Fruit fly (Drosophila melanogaster): ENCODE measurements around the gene Dna2.

Dna2 gene

DNA sequence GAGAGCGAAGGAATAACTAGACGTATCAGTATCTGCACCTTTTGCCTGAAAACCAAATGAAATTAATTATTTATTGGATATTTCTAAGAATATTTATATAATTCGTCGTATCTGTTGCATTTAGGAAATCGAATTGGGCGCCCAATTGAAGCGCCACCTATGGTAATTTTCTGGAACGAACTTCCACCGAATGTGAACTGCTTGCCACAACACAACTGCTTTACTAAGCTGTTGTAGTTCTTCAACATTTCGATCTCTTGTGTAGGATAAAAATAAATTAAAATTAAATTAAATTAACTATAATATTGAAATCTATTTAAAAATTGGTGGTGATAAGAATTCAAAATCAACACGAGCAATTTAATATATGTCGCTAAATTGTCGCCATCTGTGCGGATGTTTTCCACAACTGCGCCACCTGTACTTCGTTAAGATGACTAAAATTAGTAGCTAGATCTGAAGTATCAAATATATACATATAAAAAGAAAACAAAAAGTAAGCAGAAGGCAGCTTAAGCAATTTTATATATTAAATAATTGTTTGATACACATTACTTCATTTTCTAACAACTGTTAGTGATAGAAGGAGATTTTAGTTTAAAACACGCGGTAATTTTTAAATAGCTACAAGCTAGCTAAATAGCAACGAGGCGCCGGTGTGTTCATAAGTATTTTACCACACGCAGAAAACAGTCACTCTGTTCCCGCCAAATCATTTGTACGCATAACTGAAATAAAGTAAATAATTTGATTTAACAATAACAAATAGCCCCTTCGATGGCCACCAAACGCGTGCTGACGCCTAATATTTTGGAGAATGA lies at the start of gene Dna2 (continued):
- TF ChIP-seq CG11456 (GFP tag; IDR thresholded peaks at IDR 0.05) (no peak), B-H2 (GFP tag; optimal IDR thresholded peaks at IDR 0.05) (no peak), org-1 (GFP tag; optimal IDR thresholded peaks at IDR 0.05) (no peak), Max (GFP tag; optimal IDR thresholded peaks at IDR 0.05) (no peak), slbo (GFP tag; IDR thresholded peaks at IDR 0.05) (peak; percentile 65), lmd (GFP tag; IDR thresholded peaks at IDR 0.05) (no peak; the same call in 1 of the 2 replicates), Hr3 (GFP tag; optimal IDR thresholded peaks at IDR 0.05) (peak; percentile 23), CG1602 (GFP tag; optimal IDR thresholded peaks at IDR 0.05) (peak; percentile 24), CG17829 (tag; optimal IDR thresholded peaks at IDR 0.05) (peak; percentile 29), pho (GFP tag; optimal IDR thresholded peaks at IDR 0.05) (no peak), CG17328 (GFP tag; IDR thresholded peaks at IDR 0.05) (no peak), stwl (tag; optimal IDR thresholded peaks at IDR 0.05) (no peak), CG7928 (GFP tag; optimal IDR thresholded peaks at IDR 0.05) (no peak), CG8478 (optimal IDR thresholded peaks at IDR 0.05) (no peak), CG2116 (GFP tag; optimal IDR thresholded peaks at IDR 0.05) (peak; percentile 41), tx (GFP tag; optimal IDR thresholded peaks at IDR 0.05) (no peak), Neu2 (GFP tag; optimal IDR thresholded peaks at IDR 0.05; ENCODE audit: borderline replicate concordance) (no peak), lov (optimal IDR thresholded peaks at IDR 0.05) (no peak), lov (GFP tag; IDR thresholded peaks at IDR 0.05) (no peak), Camta (GFP tag; optimal IDR thresholded peaks at IDR 0.05) (no peak), CG31441 (GFP tag; IDR thresholded peaks at IDR 0.05) (0 out of 2 replicates have a peak, but pooled peaks have one; percentile 22), h (optimal IDR thresholded peaks at IDR 0.05) (no peak), Ptx1 (GFP tag; IDR thresholded peaks at IDR 0.05) (peak; percentile 58), wdn (GFP tag; IDR thresholded peaks at IDR 0.05) (no peak), Gug (GFP tag; IDR thresholded peaks at IDR 0.05) (0 out of 4 replicates have a peak, but pooled peaks have one; percentile 26), ssp (GFP tag; IDR thresholded peaks at IDR 0.05) (0 out of 2 replicates have a peak, but pooled peaks have one; percentile 23), CG4854 (GFP tag; optimal IDR thresholded peaks at IDR 0.05) (no peak), vnd (GFP tag; IDR thresholded peaks at IDR 0.05; ENCODE audit: partially characterized antibody) (no peak), salm (tag; optimal IDR thresholded peaks at IDR 0.05) (no peak), CG14050 (GFP tag; IDR thresholded peaks at IDR 0.05) (no peak), D19A (tag; optimal IDR thresholded peaks at IDR 0.05) (no peak), knrl (GFP tag; IDR thresholded peaks at IDR 0.05; ENCODE audit: partially characterized antibody) (peak; percentile 34; the same call in 1 of the 3 replicates), z (GFP tag; IDR thresholded peaks at IDR 0.05) (no peak), tin (GFP tag; optimal IDR thresholded peaks at IDR 0.05) (peak; percentile 10), CG15696 (tag; optimal IDR thresholded peaks at IDR 0.05) (peak; percentile 48), Myb (GFP tag; optimal IDR thresholded peaks at IDR 0.05) (no peak), CG17361 (GFP tag; IDR thresholded peaks at IDR 0.05) (peak; percentile 70), CG7556 (GFP tag; optimal IDR thresholded peaks at IDR 0.05) (no peak), Mes4 (GFP tag; optimal IDR thresholded peaks at IDR 0.05) (no peak), tna (GFP tag; IDR thresholded peaks at IDR 0.05; ENCODE audit: partially characterized antibody) (no peak), p53 (GFP tag; optimal IDR thresholded peaks at IDR 0.05) (no peak), CG9609 (GFP tag; optimal IDR thresholded peaks at IDR 0.05) (no peak), zen2 (GFP tag; IDR thresholded peaks at IDR 0.05; ENCODE audit: partially characterized antibody) (no peak), Atf3 (GFP tag; optimal IDR thresholded peaks at IDR 0.05) (no peak), NK7.1 (GFP tag; optimal IDR thresholded peaks at IDR 0.05) (no peak), CG14441 (GFP tag; IDR thresholded peaks at IDR 0.05) (no peak), CG7357 (GFP tag; IDR thresholded peaks at IDR 0.05) (no peak), nmo (GFP tag; optimal IDR thresholded peaks at IDR 0.05) (peak; percentile 57), Sox102F (GFP tag; optimal IDR thresholded peaks at IDR 0.05) (no peak), CG12071 (GFP tag; optimal IDR thresholded peaks at IDR 0.05) (no peak), Sry-β (GFP tag; optimal IDR thresholded peaks at IDR 0.05) (peak; percentile 66)

Data from whole organism, embryonic.